Worm (Caenorhabditis elegans) whole organism, L2 larva: ENCODE results near the gene T04C12.7.

ENCODE experiments used
- C34F6.9 ChIP-seq: fragments of 150-350 bp; optimal IDR thresholded peaks from 2 replicates; lab custom pipeline; 2014; ENCODE audit warnings: missing biosample characterization, missing genetic modification characterization
- F13H6.1 ChIP-seq: sonication (generic microtip); optimal IDR thresholded peaks from 2 replicates; lab custom pipeline; 2016; ENCODE audit warnings: missing genetic modification characterization, missing compliant biosample characterization
- Y55F3AM.14 ChIP-seq: fragments of 200-800 bp; sonication (Bioruptor generic); optimal IDR thresholded peaks from 2 replicates; lab custom pipeline; 2018; ENCODE audit warnings: mild to moderate bottlenecking, missing genetic modification characterization, missing compliant biosample characterization
- ZK546.5 ChIP-seq: sonication (generic microtip); optimal IDR thresholded peaks from 2 replicates; lab custom pipeline; 2017; ENCODE audit warnings: missing biosample characterization, missing genetic modification characterization
- aly-2 ChIP-seq: fragments of 150-350 bp; optimal IDR thresholded peaks from 2 replicates; lab custom pipeline; 2014; ENCODE audit warnings: missing biosample characterization, missing genetic modification characterization
- ama-1 ChIP-seq: fragments of 150-350 bp; optimal IDR thresholded peaks from 2 replicates; lab custom pipeline; 2018; ENCODE audit warnings: inconsistent platforms
- blmp-1 ChIP-seq: sonication (generic microtip); optimal IDR thresholded peaks from 2 replicates; lab custom pipeline; 2017; ENCODE audit warnings: missing genetic modification characterization, mild to moderate bottlenecking, missing compliant biosample characterization, antibody characterized with exemption, moderate library complexity; ENCODE audit not compliant: insufficient read depth
- ceh-16 ChIP-seq: fragments of 150-350 bp; optimal IDR thresholded peaks from 2 replicates; lab custom pipeline; 2014; ENCODE audit warnings: missing biosample characterization, missing genetic modification characterization
- ceh-82 ChIP-seq: fragments of 150-350 bp; optimal IDR thresholded peaks from 2 replicates; lab custom pipeline; 2014; ENCODE audit warnings: missing biosample characterization, missing genetic modification characterization
- crh-2 ChIP-seq: sonication (generic microtip); optimal IDR thresholded peaks from 2 replicates; lab custom pipeline; 2017; ENCODE audit warnings: missing biosample characterization, missing genetic modification characterization
- dmd-4 ChIP-seq: sonication (generic microtip); optimal IDR thresholded peaks from 2 replicates; lab custom pipeline; 2017; ENCODE audit warnings: missing biosample characterization, missing genetic modification characterization
- egl-27 ChIP-seq: sonication (generic microtip); optimal IDR thresholded peaks from 3 replicates; lab custom pipeline; 2017; ENCODE audit warnings: missing biosample characterization, missing genetic modification reagents, missing genetic modification characterization
- elt-1 ChIP-seq: fragments of 150-350 bp; optimal IDR thresholded peaks from 2 replicates; lab custom pipeline; 2014; ENCODE audit warnings: missing biosample characterization, missing genetic modification characterization
- fos-1 ChIP-seq: fragments of 150-350 bp; optimal IDR thresholded peaks from 2 replicates; lab custom pipeline; 2014; ENCODE audit warnings: missing biosample characterization, missing genetic modification characterization
- gmeb-1 ChIP-seq: fragments of 150-350 bp; optimal IDR thresholded peaks from 2 replicates; lab custom pipeline; 2014; ENCODE audit warnings: missing biosample characterization, missing genetic modification characterization
- lin-11 ChIP-seq: fragments of 150-350 bp; sonication (generic microtip); optimal IDR thresholded peaks from 2 replicates; lab custom pipeline; 2014; ENCODE audit warnings: missing biosample characterization, missing genetic modification characterization, inconsistent platforms, mixed read lengths
- lin-13 ChIP-seq: fragments of 150-350 bp; optimal IDR thresholded peaks from 2 replicates; lab custom pipeline; 2014; ENCODE audit warnings: missing biosample characterization, missing genetic modification reagents, missing genetic modification characterization
- lin-39 ChIP-seq: fragments of 150-350 bp; optimal IDR thresholded peaks from 2 replicates; lab custom pipeline; 2014; ENCODE audit warnings: missing biosample characterization, missing genetic modification reagents, missing genetic modification characterization
- lsy-2 ChIP-seq, 2 experiments: fragments of 150-350 bp in 1 of 2; sonication (generic microtip) in 1 of 2; optimal IDR thresholded peaks; 2 replicates each; lab custom pipeline; 2014 to 2017; ENCODE audit warnings: missing biosample characterization in 2 of 2, missing genetic modification characterization in 2 of 2
- mbf-1 ChIP-seq: sonication (generic microtip); optimal IDR thresholded peaks from 2 replicates; lab custom pipeline; 2017; ENCODE audit warnings: missing biosample characterization, missing genetic modification characterization
- mdl-1 ChIP-seq, 2 experiments: fragments of 150-350 bp in 1 of 2; sonication (generic microtip) in 1 of 2; optimal IDR thresholded peaks; 2 replicates each; lab custom pipeline; 2017; ENCODE audit warnings: missing biosample characterization in 2 of 2, missing genetic modification characterization in 2 of 2
- nhr-10 ChIP-seq: sonication (generic microtip); optimal IDR thresholded peaks from 2 replicates; lab custom pipeline; 2017; ENCODE audit warnings: missing biosample characterization, missing genetic modification characterization
- nhr-11 ChIP-seq: fragments of 150-350 bp; optimal IDR thresholded peaks from 2 replicates; lab custom pipeline; 2014; ENCODE audit warnings: missing biosample characterization, missing genetic modification characterization
- nhr-12 ChIP-seq: fragments of 150-350 bp; optimal IDR thresholded peaks from 2 replicates; lab custom pipeline; 2014; ENCODE audit warnings: missing biosample characterization, missing genetic modification characterization
- nhr-129 ChIP-seq: fragments of 150-350 bp; optimal IDR thresholded peaks from 2 replicates; lab custom pipeline; 2014; ENCODE audit warnings: missing biosample characterization, missing genetic modification characterization
- nhr-21 ChIP-seq: fragments of 150-350 bp; optimal IDR thresholded peaks from 2 replicates; lab custom pipeline; 2014; ENCODE audit warnings: missing biosample characterization, missing genetic modification characterization
- nhr-23 ChIP-seq: fragments of 150-350 bp; optimal IDR thresholded peaks from 2 replicates; lab custom pipeline; 2014; ENCODE audit warnings: missing biosample characterization, missing genetic modification reagents, missing genetic modification characterization
- nhr-237 ChIP-seq: fragments of 150-350 bp; optimal IDR thresholded peaks from 2 replicates; lab custom pipeline; 2014; ENCODE audit warnings: missing biosample characterization, missing genetic modification characterization
- nhr-25 ChIP-seq: fragments of 150-350 bp; sonication (generic microtip); optimal IDR thresholded peaks from 3 replicates; lab custom pipeline; 2014; ENCODE audit warnings: missing biosample characterization, missing genetic modification characterization
- nhr-6 ChIP-seq: fragments of 150-350 bp; optimal IDR thresholded peaks from 2 replicates; lab custom pipeline; 2014; ENCODE audit warnings: missing biosample characterization, missing genetic modification characterization
- nhr-77 ChIP-seq: fragments of 150-350 bp; optimal IDR thresholded peaks from 2 replicates; lab custom pipeline; 2014; ENCODE audit warnings: missing biosample characterization, missing genetic modification characterization
- peb-1 ChIP-seq: fragments of 150-350 bp; optimal IDR thresholded peaks from 2 replicates; lab custom pipeline; 2014; ENCODE audit warnings: missing biosample characterization, missing genetic modification characterization
- sem-4 ChIP-seq: fragments of 150-350 bp; optimal IDR thresholded peaks from 2 replicates; lab custom pipeline; 2014; ENCODE audit warnings: missing biosample characterization, missing genetic modification reagents, missing genetic modification characterization
- skn-1 ChIP-seq: sonication (generic microtip); optimal IDR thresholded peaks from 2 replicates; lab custom pipeline; 2017; ENCODE audit warnings: missing biosample characterization, missing genetic modification characterization
- sma-3 ChIP-seq: sonication (generic microtip); optimal IDR thresholded peaks from 2 replicates; lab custom pipeline; 2016; ENCODE audit warnings: missing genetic modification reagents, missing genetic modification characterization, missing compliant biosample characterization
- sma-9 ChIP-seq, 2 experiments: fragments of 150-350 bp in 1 of 2; sonication (generic microtip) in 1 of 2; optimal IDR thresholded peaks; 2 replicates each; lab custom pipeline; 2014 to 2016; ENCODE audit warnings: missing genetic modification characterization in 2 of 2, mild to moderate bottlenecking in 1 of 2, missing biosample characterization in 1 of 2, missing compliant biosample characterization in 1 of 2, missing genetic modification reagents in 1 of 2, moderate library complexity in 1 of 2
- snpc-4 ChIP-seq: fragments of 150-350 bp; optimal IDR thresholded peaks from 2 replicates; lab custom pipeline; 2014; ENCODE audit warnings: missing biosample characterization, missing genetic modification characterization
- unc-39 ChIP-seq: fragments of 150-350 bp; optimal IDR thresholded peaks from 2 replicates; lab custom pipeline; 2014; ENCODE audit warnings: missing biosample characterization, missing genetic modification characterization
- unc-55 ChIP-seq: fragments of 150-350 bp; sonication (generic microtip); optimal IDR thresholded peaks from 3 replicates; lab custom pipeline; 2014; ENCODE audit warnings: missing biosample characterization, missing genetic modification reagents, missing genetic modification characterization
- unc-62 ChIP-seq: fragments of 150-350 bp; optimal IDR thresholded peaks from 2 replicates; lab custom pipeline; 2014; ENCODE audit warnings: missing biosample characterization, missing genetic modification reagents, missing genetic modification characterization
- zag-1 ChIP-seq: fragments of 150-350 bp; optimal IDR thresholded peaks from 2 replicates; lab custom pipeline; 2014; ENCODE audit warnings: missing biosample characterization, missing genetic modification characterization
- ztf-1 ChIP-seq: fragments of 200-800 bp; sonication (Bioruptor generic); conservative IDR thresholded peaks from 2 replicates; pipeline ENCODE4 v1.3.6; 2022; ENCODE audit warnings: missing genetic modification characterization, missing compliant biosample characterization
- ztf-11 ChIP-seq: sonication (generic microtip); optimal IDR thresholded peaks from 2 replicates; lab custom pipeline; 2017; ENCODE audit warnings: missing biosample characterization, missing genetic modification characterization
- ztf-4 ChIP-seq: fragments of 150-350 bp; optimal IDR thresholded peaks from 2 replicates; lab custom pipeline; 2014; ENCODE audit warnings: missing biosample characterization, missing genetic modification characterization

Gene T04C12.7

ce11 chrV:11078874-11079273 lies 24.9 kb downstream of the T04C12.7 start:
- TF ChIP-seq unc-55 (peak; percentile 18), peb-1 (tag; lab: Kevin White, UChicago) (no peak)

ce11 chrV:11080345-11081102 lies 26.6 kb downstream of the T04C12.7 start, which contains the start of gene act-1:
Gene act-1, plus strand, starts transcription at chrV:11081052.
- peak; percentile 60 for TF ChIP-seq nhr-129 (tag; lab: Kevin White, UChicago)
- TF ChIP-seq aly-2 (tag; lab: Kevin White, UChicago) = no peak
- TF ChIP-seq ztf-11 (tag; lab: Kevin White, UChicago) = no peak
- no peak for TF ChIP-seq elt-1 (tag; lab: Kevin White, UChicago)
- TF ChIP-seq C34F6.9 (tag; lab: Kevin White, UChicago) = no peak
- no peak for TF ChIP-seq nhr-10 (tag; lab: Kevin White, UChicago)
- TF ChIP-seq sma-9 (GFP tag; optimal IDR thresholded peaks at IDR 0.05; lab: Kevin White, UChicago) = peak; percentile 60
- no peak for TF ChIP-seq sma-9 (tag; optimal IDR thresholded peaks at IDR 0.05; lab: Kevin White, UChicago)
- no peak for TF ChIP-seq gmeb-1 (tag; lab: Kevin White, UChicago)
- no peak for TF ChIP-seq lin-13 (GFP tag; lab: Kevin White, UChicago)
- peak; percentile 9 for TF ChIP-seq sem-4 (tag; lab: Kevin White, UChicago)
- TF ChIP-seq ztf-1 (GFP tag; lab: Robert Waterston, UW) = no peak
- TF ChIP-seq nhr-25 = no peak
- peak in 1 of 2 experiments; percentile 29 for TF ChIP-seq lsy-2 (tag; optimal IDR thresholded peaks at IDR 0.05; lab: Kevin White, UChicago)
- TF ChIP-seq sma-3 = no peak
- TF ChIP-seq ama-1 = no peak
- no peak for TF ChIP-seq unc-55
- TF ChIP-seq nhr-23 (tag; lab: Kevin White, UChicago) = no peak
- TF ChIP-seq nhr-12 (tag; lab: Kevin White, UChicago) = no peak
- TF ChIP-seq F13H6.1 (tag; lab: Kevin White, UChicago) = peak; percentile 75
- TF ChIP-seq fos-1 = peak; percentile 96
- TF ChIP-seq ceh-16 = no peak
- TF ChIP-seq lin-39 (tag; lab: Kevin White, UChicago) = no peak
- TF ChIP-seq snpc-4 (tag; lab: Kevin White, UChicago) = no peak
- TF ChIP-seq crh-2 = no peak
- no peak for TF ChIP-seq Y55F3AM.14 (GFP tag; lab: Kevin White, UChicago)
- TF ChIP-seq nhr-21 (tag; lab: Kevin White, UChicago) = no peak
- no peak for TF ChIP-seq unc-39 (tag; lab: Kevin White, UChicago)
- TF ChIP-seq ZK546.5 (tag; lab: Kevin White, UChicago) = no peak
- TF ChIP-seq, all 48 proteins: peak for 6

- TF ChIP-seq unc-55 (no peak), sem-4 (tag; lab: Kevin White, UChicago) (peak; percentile 33), F13H6.1 (tag; lab: Kevin White, UChicago) (peak; percentile 86), aly-2 (tag; lab: Kevin White, UChicago) (no peak), nhr-12 (tag; lab: Kevin White, UChicago) (no peak), unc-39 (tag; lab: Kevin White, UChicago) (no peak), ceh-82 (tag; lab: Kevin White, UChicago) (no peak), lin-13 (GFP tag; lab: Kevin White, UChicago) (peak; percentile 21), nhr-6 (peak; percentile 68), ztf-1 (GFP tag; lab: Robert Waterston, UW) (no peak), ama-1 (peak; percentile 38), nhr-10 (tag; lab: Kevin White, UChicago) (no peak), C34F6.9 (tag; lab: Kevin White, UChicago) (peak; percentile 14), nhr-77 (tag; lab: Kevin White, UChicago) (no peak), skn-1 (tag; lab: Kevin White, UChicago) (no peak), mdl-1 (tag; optimal IDR thresholded peaks at IDR 0.05; lab: Kevin White, UChicago) (no peak), sma-9 (GFP tag; optimal IDR thresholded peaks at IDR 0.05; lab: Kevin White, UChicago) (peak; percentile 81), sma-9 (tag; optimal IDR thresholded peaks at IDR 0.05; lab: Kevin White, UChicago) (no peak), sma-3 (peak; percentile 73), nhr-11 (tag; lab: Kevin White, UChicago) (no peak), egl-27 (tag; lab: Kevin White, UChicago) (no peak), fos-1 (no peak), nhr-237 (no peak), lin-11 (tag; lab: Kevin White, UChicago) (no peak), nhr-129 (tag; lab: Kevin White, UChicago) (peak; percentile 78), peb-1 (tag; lab: Kevin White, UChicago) (no peak), unc-62 (GFP tag; lab: Kevin White, UChicago) (no peak), nhr-23 (tag; lab: Kevin White, UChicago) (no peak), nhr-21 (tag; lab: Kevin White, UChicago) (no peak), nhr-25 (no peak), lin-39 (tag; lab: Kevin White, UChicago) (no peak), snpc-4 (tag; lab: Kevin White, UChicago) (no peak), mbf-1 (tag; lab: Kevin White, UChicago) (no peak), ztf-4 (tag; lab: Kevin White, UChicago) (peak; percentile 79), blmp-1 (no peak), zag-1 (tag; lab: Kevin White, UChicago) (no peak), lsy-2 (tag; optimal IDR thresholded peaks at IDR 0.05; lab: Kevin White, UChicago) (peak; percentile 14 to 48), gmeb-1 (tag; lab: Kevin White, UChicago) (no peak), ceh-16 (no peak), elt-1 (tag; lab: Kevin White, UChicago) (no peak), crh-2 (peak; percentile 14), dmd-4 (no peak)
Measured at ce11 chrV:11082475-11082874, 28.5 kb downstream of the T04C12.7 start.
